Fruit fly (Drosophila melanogaster) whole organism, embryonic: ENCODE measurements around the gene qm.

ENCODE experiments used
- Blimp-1 ChIP-seq: fragments of 200-800 bp; sonication (Bioruptor generic); optimal IDR thresholded peaks from 3 replicates; lab custom pipeline; 2018; ENCODE audit warnings: missing biosample characterization, missing genetic modification characterization, mild to moderate bottlenecking, moderate library complexity, missing genetic modification reagents
- CG12155 ChIP-seq: fragments of 200-800 bp; sonication (Bioruptor generic); optimal IDR thresholded peaks from 3 replicates; lab custom pipeline; 2016; ENCODE audit warnings: missing biosample characterization, missing genetic modification characterization
- CG12659 ChIP-seq: fragments of 200-800 bp; sonication (Bioruptor generic); optimal IDR thresholded peaks from 3 replicates; lab custom pipeline; 2017; ENCODE audit warnings: mild to moderate bottlenecking, missing biosample characterization, missing genetic modification reagents, missing genetic modification characterization
- CG1602 ChIP-seq: fragments of 200-800 bp; sonication (Bioruptor generic); optimal IDR thresholded peaks from 3 replicates; lab custom pipeline; 2016; ENCODE audit warnings: missing biosample characterization, missing genetic modification characterization
- CG16779 ChIP-seq: fragments of 200-800 bp; sonication (Bioruptor generic); IDR thresholded peaks from 2 replicates; pipeline ENCODE4 v1.3.6; 2022; ENCODE audit warnings: missing biosample characterization, missing genetic modification characterization
- CG16863 ChIP-seq: fragments of 200-800 bp; sonication (Bioruptor generic); optimal IDR thresholded peaks from 3 replicates; lab custom pipeline; 2016; ENCODE audit warnings: missing biosample characterization, missing genetic modification characterization
- CG17385 ChIP-seq: fragments of 200-800 bp; sonication (Bioruptor generic); optimal IDR thresholded peaks from 3 replicates; lab custom pipeline; 2018; ENCODE audit warnings: missing biosample characterization, mild to moderate bottlenecking, missing genetic modification characterization
- CG1792 ChIP-seq: fragments of 200-800 bp; sonication (Bioruptor generic); optimal IDR thresholded peaks from 2 replicates; lab custom pipeline; 2016; ENCODE audit warnings: missing biosample characterization, missing genetic modification characterization
- CG18476 ChIP-seq: fragments of 200-800 bp; sonication (Bioruptor generic); optimal IDR thresholded peaks from 2 replicates; lab custom pipeline; 2016; ENCODE audit warnings: missing biosample characterization, mild to moderate bottlenecking, missing genetic modification characterization
- CG18764 ChIP-seq: fragments of 200-800 bp; sonication (Bioruptor generic); optimal IDR thresholded peaks from 3 replicates; lab custom pipeline; 2016; ENCODE audit warnings: missing biosample characterization, missing genetic modification characterization
- CG2116 ChIP-seq: fragments of 200-800 bp; sonication (Bioruptor generic); optimal IDR thresholded peaks from 3 replicates; lab custom pipeline; 2018; ENCODE audit warnings: missing biosample characterization, mild to moderate bottlenecking, missing genetic modification characterization
- CG2875 ChIP-seq: fragments of 200-800 bp; sonication (Bioruptor generic); optimal IDR thresholded peaks from 2 replicates; lab custom pipeline; 2017; ENCODE audit warnings: missing biosample characterization, mild to moderate bottlenecking, missing genetic modification characterization, missing genetic modification reagents
- CG3281 ChIP-seq: fragments of 200-800 bp; sonication (Bioruptor generic); optimal IDR thresholded peaks from 3 replicates; lab custom pipeline; 2017; ENCODE audit warnings: missing biosample characterization, mild to moderate bottlenecking, missing genetic modification characterization
- CG3838 ChIP-seq: fragments of 200-800 bp; sonication (Bioruptor generic); optimal IDR thresholded peaks from 3 replicates; lab custom pipeline; 2016; ENCODE audit warnings: missing biosample characterization, missing genetic modification characterization
- CG42726 ChIP-seq: fragments of 200-800 bp; sonication (Bioruptor generic); IDR thresholded peaks from 2 replicates; pipeline ENCODE4 v1.3.6; 2022; ENCODE audit warnings: missing biosample characterization, missing genetic modification characterization; ENCODE audit not compliant: partially characterized antibody
- CG43689 ChIP-seq: fragments of 200-800 bp; sonication (Bioruptor generic); IDR thresholded peaks from 2 replicates; pipeline ENCODE4 v1.3.6; 2022; ENCODE audit warnings: missing biosample characterization, missing genetic modification characterization
- CG6654 ChIP-seq: fragments of 200-800 bp; sonication (Bioruptor generic); optimal IDR thresholded peaks from 2 replicates; lab custom pipeline; 2017; ENCODE audit warnings: missing biosample characterization, mild to moderate bottlenecking, missing genetic modification characterization
- CG6765 ChIP-seq: fragments of 200-800 bp; sonication (Bioruptor generic); optimal IDR thresholded peaks from 3 replicates; lab custom pipeline; 2017; ENCODE audit warnings: missing biosample characterization, mild to moderate bottlenecking, missing genetic modification characterization
- CG9876 ChIP-seq: fragments of 200-800 bp; sonication (Bioruptor generic); optimal IDR thresholded peaks from 2 replicates; lab custom pipeline; 2016; ENCODE audit warnings: missing biosample characterization, missing genetic modification characterization
- Dip2 ChIP-seq: fragments of 200-800 bp; sonication (Bioruptor generic); IDR thresholded peaks from 2 replicates; pipeline ENCODE4 v1.3.6; 2022; ENCODE audit warnings: missing biosample characterization, missing genetic modification characterization
- E2f1 ChIP-seq: fragments of 200-800 bp; sonication (Bioruptor generic); IDR thresholded peaks from 2 replicates; pipeline ENCODE4 v1.3.6; 2022; ENCODE audit warnings: missing biosample characterization, missing genetic modification characterization
- Eip74EF ChIP-seq, 2 experiments: fragments of 200-800 bp in 1 of 2; fragments of >200 bp in 1 of 2; sonication (Bioruptor generic) in 1 of 2; optimal IDR thresholded peaks; 2 replicates each; lab custom pipeline; 2017 to 2019; ENCODE audit warnings: missing biosample characterization in 2 of 2, missing genetic modification characterization in 2 of 2, mild to moderate bottlenecking in 1 of 2, moderate library complexity in 1 of 2
- Ets65A ChIP-seq: fragments of 200-800 bp; sonication (Bioruptor generic); peaks from one replicate; lab custom pipeline; 2016; ENCODE audit warnings: missing biosample characterization, missing genetic modification characterization
- HLHmδ ChIP-seq: fragments of 200-800 bp; sonication (Bioruptor generic); optimal IDR thresholded peaks from 2 replicates; lab custom pipeline; 2018; ENCODE audit warnings: missing biosample characterization, mild to moderate bottlenecking, missing genetic modification characterization, moderate library complexity
- Hand ChIP-seq: fragments of 200-800 bp; sonication (Bioruptor generic); optimal IDR thresholded peaks from 2 replicates; lab custom pipeline; 2017; ENCODE audit warnings: mild to moderate bottlenecking, missing biosample characterization, missing genetic modification reagents, missing genetic modification characterization
- Hmx ChIP-seq: fragments of 200-800 bp; sonication (Bioruptor generic); optimal IDR thresholded peaks from 2 replicates; lab custom pipeline; 2016; ENCODE audit warnings: missing biosample characterization, missing genetic modification characterization
- Pdp1 ChIP-seq, 2 experiments: fragments of 200-800 bp; sonication (Bioruptor generic); optimal IDR thresholded peaks; 3 replicates each; lab custom pipeline; 2016; ENCODE audit warnings: missing biosample characterization in 2 of 2, missing genetic modification characterization in 2 of 2, mild to moderate bottlenecking in 1 of 2, moderate library complexity in 1 of 2
- Poxn ChIP-seq: fragments of 200-800 bp; sonication (Bioruptor generic); IDR thresholded peaks from 2 replicates; pipeline ENCODE4 v1.3.6; 2022; ENCODE audit warnings: missing biosample characterization, missing genetic modification characterization
- Sox100B ChIP-seq: fragments of 200-800 bp; sonication (Bioruptor generic); optimal IDR thresholded peaks from 3 replicates; lab custom pipeline; 2018; ENCODE audit warnings: missing biosample characterization, mild to moderate bottlenecking, missing genetic modification characterization
- Spps ChIP-seq: fragments of 200-800 bp; sonication (Bioruptor generic); optimal IDR thresholded peaks from 2 replicates; lab custom pipeline; 2018; ENCODE audit warnings: missing biosample characterization, mild to moderate bottlenecking, missing genetic modification characterization
- Ssrp ChIP-seq: fragments of 200-800 bp; sonication (Bioruptor generic); optimal IDR thresholded peaks from 2 replicates; lab custom pipeline; 2018; ENCODE audit warnings: missing biosample characterization, mild to moderate bottlenecking, missing genetic modification characterization, moderate library complexity
- Usf ChIP-seq: fragments of 200-800 bp; sonication (Bioruptor generic); optimal IDR thresholded peaks from 2 replicates; lab custom pipeline; 2017; ENCODE audit warnings: missing genotype, missing biosample characterization, missing genetic modification characterization
- Vsx1 ChIP-seq: fragments of 200-800 bp; sonication (Bioruptor generic); optimal IDR thresholded peaks from 2 replicates; lab custom pipeline; 2017; ENCODE audit warnings: missing biosample characterization, mild to moderate bottlenecking, missing genetic modification characterization, missing genetic modification reagents
- chinmo ChIP-seq: fragments of 200-800 bp; sonication (Bioruptor generic); IDR thresholded peaks from 4 replicates; pipeline ENCODE4 v1.3.6; 2022; ENCODE audit warnings: missing biosample characterization, missing genetic modification characterization; ENCODE audit not compliant: partially characterized antibody
- eve ChIP-seq, 2 experiments: fragments of >200 bp; optimal IDR thresholded peaks; 2 replicates each; lab custom pipeline; 2017; ENCODE audit warnings: missing biosample characterization in 2 of 2, missing genetic modification characterization in 2 of 2
- h ChIP-seq: fragments of >200 bp; optimal IDR thresholded peaks from 2 replicates; lab custom pipeline; 2017
- klu ChIP-seq: fragments of 200-800 bp; sonication (Bioruptor generic); IDR thresholded peaks from 2 replicates; pipeline ENCODE4 v1.3.6; 2022; ENCODE audit warnings: missing biosample characterization, missing genetic modification characterization
- lov ChIP-seq, 2 experiments: fragments of 200-800 bp in 1 of 2; fragments of >200 bp in 1 of 2; sonication (Bioruptor generic) in 1 of 2; IDR thresholded peaks in 1 of 2; optimal IDR thresholded peaks in 1 of 2; 2 replicates in 1 of 2; 3 replicates in 1 of 2; pipeline versions ENCODE4 v1.3.6 to Lab custom; 2017 to 2022; ENCODE audit warnings: missing biosample characterization in 1 of 2, missing genetic modification characterization in 1 of 2
- mam ChIP-seq: fragments of 200-800 bp; sonication (Bioruptor generic); optimal IDR thresholded peaks from 3 replicates; lab custom pipeline; 2016; ENCODE audit warnings: missing biosample characterization, missing genetic modification characterization
- prd ChIP-seq, 3 experiments: fragments of >200 bp in 2 of 3; fragments of 200-800 bp in 1 of 3; sonication (Bioruptor generic) in 1 of 3; optimal IDR thresholded peaks in 2 of 3; IDR thresholded peaks in 1 of 3; 2 replicates in 2 of 3; 3 replicates in 1 of 3; pipeline versions ENCODE4 v1.3.6 to Lab custom; 2017 to 2022; ENCODE audit warnings: missing biosample characterization in 1 of 3, missing genetic modification characterization in 1 of 3
- pzg ChIP-seq: fragments of 200-800 bp; sonication (Bioruptor generic); optimal IDR thresholded peaks from 3 replicates; lab custom pipeline; 2018; ENCODE audit warnings: missing biosample characterization, mild to moderate bottlenecking, missing genetic modification characterization, moderate library complexity
- tio ChIP-seq: fragments of 200-800 bp; sonication (Bioruptor generic); optimal IDR thresholded peaks from 2 replicates; lab custom pipeline; 2017; ENCODE audit warnings: missing biosample characterization, missing genetic modification characterization, inconsistent platforms
- vnd ChIP-seq: fragments of 200-800 bp; sonication (Bioruptor generic); IDR thresholded peaks from 3 replicates; pipeline ENCODE4 v1.3.6; 2022; ENCODE audit warnings: missing biosample characterization, missing genetic modification characterization; ENCODE audit not compliant: partially characterized antibody
- wdn ChIP-seq: fragments of 200-800 bp; sonication (Bioruptor generic); IDR thresholded peaks from 2 replicates; pipeline ENCODE4 v1.3.6; 2022; ENCODE audit warnings: missing biosample characterization, missing genetic modification characterization
- zfh2 ChIP-seq: fragments of 200-800 bp; sonication (Bioruptor generic); optimal IDR thresholded peaks from 2 replicates; lab custom pipeline; 2016; ENCODE audit warnings: missing biosample characterization, missing genetic modification characterization

qm gene

dm6 chr3L:7387814-7388213 lies 39.7 kb downstream of the qm start, which contains the start of gene CG8564:
TSS of gene CG8564 (minus strand) at chr3L:7387914.
- TF ChIP-seq lov (optimal IDR thresholded peaks at IDR 0.05; lab: Kevin White, UChicago) (no peak), lov (GFP tag; IDR thresholded peaks at IDR 0.05; lab: Robert Waterston, UW) (0 out of 3 replicates have a peak, but pooled peaks have one; percentile 37), CG12659 (GFP tag; lab: Kevin White, UChicago) (no peak), Usf (GFP tag; lab: Kevin White, UChicago) (no peak), CG3838 (GFP tag; lab: Kevin White, UChicago) (no peak), Ets65A (GFP tag; lab: Kevin White, UChicago) (peak; percentile 13)

- TF ChIP-seq Dip2 (GFP tag; lab: Robert Waterston, UW) (no peak), chinmo (GFP tag; lab: Robert Waterston, UW) (0 out of 4 replicates have a peak, but pooled peaks have one; percentile 51), CG18476 (GFP tag; lab: Kevin White, UChicago) (no peak), h (lab: Kevin White, UChicago) (no peak), Eip74EF (GFP tag; optimal IDR thresholded peaks at IDR 0.05; lab: Kevin White, UChicago) (peak in 1 of 2 experiments; percentile 68)
Measured at dm6 chr3L:7390004-7390403, 41.9 kb downstream of the qm start.

dm6 chr3L:7390442-7390841 lies 42.3 kb downstream of the qm start, which contains the start of gene CG8563:
TSS of gene CG8563 (plus strand) at chr3L:7390742.
- TF ChIP-seq CG9876 (GFP tag; lab: Kevin White, UChicago) (no peak), klu (GFP tag; lab: Robert Waterston, UW) (no peak), CG3281 (GFP tag; lab: Kevin White, UChicago) (no peak), E2f1 (no peak), CG18764 (GFP tag; lab: Kevin White, UChicago) (no peak), Hmx (GFP tag; lab: Kevin White, UChicago) (no peak), Blimp-1 (GFP tag; lab: Kevin White, UChicago) (no peak), CG2875 (no peak), CG16779 (no peak), CG43689 (GFP tag; lab: Robert Waterston, UW) (no peak), CG6654 (no peak), Vsx1 (GFP tag; lab: Kevin White, UChicago) (no peak), Ssrp (tag; lab: Kevin White, UChicago) (no peak), CG6765 (GFP tag; lab: Kevin White, UChicago) (no peak), vnd (GFP tag; lab: Robert Waterston, UW) (no peak), CG1602 (GFP tag; lab: Kevin White, UChicago) (no peak), Sox100B (GFP tag; lab: Kevin White, UChicago) (no peak), tio (no peak)

- no peak for TF ChIP-seq Spps (tag; lab: Kevin White, UChicago)
- no peak for TF ChIP-seq zfh2 (GFP tag; lab: Kevin White, UChicago)
- TF ChIP-seq eve (GFP tag; optimal IDR thresholded peaks at IDR 0.05; lab: Kevin White, UChicago), result no peak
- TF ChIP-seq Hand, result no peak
- no peak for TF ChIP-seq Poxn (GFP tag; lab: Robert Waterston, UW)
- TF ChIP-seq CG1792 (GFP tag; lab: Kevin White, UChicago), result no peak
- TF ChIP-seq pzg (GFP tag; lab: Kevin White, UChicago), result no peak
- TF ChIP-seq CG12155 (GFP tag; lab: Kevin White, UChicago), result no peak
- TF ChIP-seq CG2116 (GFP tag; lab: Kevin White, UChicago), result no peak
- TF ChIP-seq CG16863, result no peak
- TF ChIP-seq wdn (GFP tag; lab: Robert Waterston, UW), result no peak
- no peak for TF ChIP-seq CG2875
- no peak for TF ChIP-seq mam (GFP tag; lab: Kevin White, UChicago)
- TF ChIP-seq HLHmδ (GFP tag; lab: Kevin White, UChicago), result no peak
- TF ChIP-seq prd (optimal IDR thresholded peaks at IDR 0.05; lab: Kevin White, UChicago), result no peak
- TF ChIP-seq prd (GFP tag; IDR thresholded peaks at IDR 0.05; lab: Robert Waterston, UW), result no peak
- TF ChIP-seq Pdp1 (GFP tag; optimal IDR thresholded peaks at IDR 0.05; lab: Kevin White, UChicago), result no peak
- TF ChIP-seq CG42726 (GFP tag; lab: Robert Waterston, UW), result no peak
- no peak for TF ChIP-seq CG17385
Measured at dm6 chr3L:7396055-7396454, 47.9 kb downstream of the qm start, which contains the start of gene CG32379. TSS of gene CG32379 (plus strand) at chr3L:7396355.
